Fruit fly (Drosophila melanogaster) whole organism, embryonic: ENCODE data around the gene CROT.

Experiments used
- C15 ChIP-seq: fragments of 200-800 bp; sonication (Bioruptor generic); IDR thresholded peaks from 3 replicates; pipeline ENCODE4 v1.3.6; 2022; ENCODE audit warnings: missing biosample characterization, missing genetic modification characterization
- CG10321 ChIP-seq: fragments of 200-800 bp; sonication (Bioruptor generic); IDR thresholded peaks from 2 replicates; pipeline ENCODE4 v1.3.6; 2022; ENCODE audit warnings: missing biosample characterization, missing genetic modification characterization
- CG10431 ChIP-seq: fragments of 200-800 bp; sonication (Bioruptor generic); optimal IDR thresholded peaks from 3 replicates; lab custom pipeline; 2018; ENCODE audit warnings: missing biosample characterization, mild to moderate bottlenecking, missing genetic modification characterization
- CG10654 ChIP-seq: fragments of 200-800 bp; sonication (Bioruptor generic); optimal IDR thresholded peaks from 2 replicates; lab custom pipeline; 2016; ENCODE audit warnings: missing biosample characterization, missing genetic modification characterization
- CG11093 ChIP-seq: fragments of 200-800 bp; sonication (Bioruptor generic); IDR thresholded peaks from 3 replicates; pipeline ENCODE4 v1.3.6; 2022; ENCODE audit warnings: missing biosample characterization, missing genetic modification characterization
- CG15514 ChIP-seq: fragments of 200-800 bp; sonication (Bioruptor generic); optimal IDR thresholded peaks from 3 replicates; lab custom pipeline; 2017; ENCODE audit warnings: missing biosample characterization, missing genetic modification characterization, mild to moderate bottlenecking, moderate library complexity, missing genetic modification reagents
- CG1602 ChIP-seq: fragments of 200-800 bp; sonication (Bioruptor generic); optimal IDR thresholded peaks from 3 replicates; lab custom pipeline; 2016; ENCODE audit warnings: missing biosample characterization, missing genetic modification characterization
- CG16815 ChIP-seq: fragments of 200-800 bp; sonication (Bioruptor generic); optimal IDR thresholded peaks from 3 replicates; lab custom pipeline; 2017; ENCODE audit warnings: missing biosample characterization, mild to moderate bottlenecking, missing genetic modification characterization
- CG33557 ChIP-seq: fragments of 200-800 bp; sonication (Bioruptor generic); optimal IDR thresholded peaks from 2 replicates; lab custom pipeline; 2019; ENCODE audit warnings: missing biosample characterization, mild to moderate bottlenecking, missing genetic modification characterization, moderate library complexity
- CG34224 ChIP-seq: fragments of 200-800 bp; sonication (Bioruptor generic); IDR thresholded peaks from 3 replicates; pipeline ENCODE4 v1.3.6; 2022; ENCODE audit warnings: missing biosample characterization, missing genetic modification characterization; ENCODE audit not compliant: partially characterized antibody
- CG4617 ChIP-seq: fragments of 200-800 bp; sonication (Bioruptor generic); optimal IDR thresholded peaks from 3 replicates; lab custom pipeline; 2016; ENCODE audit warnings: missing biosample characterization, missing genetic modification characterization, borderline replicate concordance
- CG4854 ChIP-seq: fragments of 200-800 bp; sonication (Bioruptor generic); optimal IDR thresholded peaks from 2 replicates; lab custom pipeline; 2016; ENCODE audit warnings: missing biosample characterization, missing genetic modification characterization, inconsistent platforms
- CG6175 ChIP-seq: fragments of 200-800 bp; sonication (Bioruptor generic); IDR thresholded peaks from 3 replicates; pipeline ENCODE4 v1.3.6; 2022; ENCODE audit warnings: missing biosample characterization, missing genetic modification characterization
- CG6791 ChIP-seq: fragments of 200-800 bp; sonication (Bioruptor generic); IDR thresholded peaks from 3 replicates; pipeline ENCODE4 v1.3.6; 2022; ENCODE audit warnings: missing biosample characterization, missing genetic modification characterization; ENCODE audit not compliant: partially characterized antibody
- CG8944 ChIP-seq: fragments of 200-800 bp; sonication (Bioruptor generic); optimal IDR thresholded peaks from 3 replicates; lab custom pipeline; 2016; ENCODE audit warnings: missing biosample characterization, missing genetic modification characterization
- CG9797 ChIP-seq: fragments of 200-800 bp; sonication (Bioruptor generic); optimal IDR thresholded peaks from 3 replicates; lab custom pipeline; 2018; ENCODE audit warnings: missing biosample characterization, mild to moderate bottlenecking, missing genetic modification characterization
- CTCF ChIP-seq: fragments of 200-800 bp; sonication (Bioruptor generic); optimal IDR thresholded peaks from 2 replicates; lab custom pipeline; 2017; ENCODE audit warnings: missing biosample characterization, mild to moderate bottlenecking, missing genetic modification characterization, moderate library complexity
- CkIIα-i1 ChIP-seq: fragments of 200-800 bp; sonication (Bioruptor generic); IDR thresholded peaks from 2 replicates; pipeline ENCODE4 v1.3.6; 2022; ENCODE audit warnings: missing biosample characterization, missing genetic modification characterization
- E2f2 ChIP-seq: fragments of 200-800 bp; sonication (Bioruptor generic); IDR thresholded peaks from 2 replicates; pipeline ENCODE4 v1.3.6; 2022; ENCODE audit warnings: missing biosample characterization, missing genetic modification characterization
- Hr39 ChIP-seq: fragments of >200 bp; optimal IDR thresholded peaks from 2 replicates; lab custom pipeline; 2017
- Hr51 ChIP-seq, 2 experiments: fragments of 200-800 bp; sonication (Bioruptor generic); optimal IDR thresholded peaks; 2 replicates in 1 of 2; 3 replicates in 1 of 2; lab custom pipeline; 2016 to 2018; ENCODE audit warnings: missing biosample characterization in 2 of 2, missing genetic modification characterization in 2 of 2, mild to moderate bottlenecking in 1 of 2, moderate library complexity in 1 of 2
- MBD-R2 ChIP-seq: fragments of 200-800 bp; sonication (Bioruptor generic); IDR thresholded peaks from 2 replicates; pipeline ENCODE4 v1.3.6; 2022; ENCODE audit warnings: missing biosample characterization, missing genetic modification characterization
- MESR4 ChIP-seq: fragments of 200-800 bp; sonication (Bioruptor generic); optimal IDR thresholded peaks from 2 replicates; lab custom pipeline; 2018; ENCODE audit warnings: missing biosample characterization, mild to moderate bottlenecking, missing genetic modification characterization, moderate library complexity
- Meics ChIP-seq: fragments of 200-800 bp; sonication (Bioruptor generic); optimal IDR thresholded peaks from 2 replicates; lab custom pipeline; 2017; ENCODE audit warnings: missing biosample characterization, mild to moderate bottlenecking, missing genetic modification characterization
- Myb ChIP-seq: fragments of 200-800 bp; sonication (Bioruptor generic); optimal IDR thresholded peaks from 2 replicates; lab custom pipeline; 2016; ENCODE audit warnings: missing biosample characterization, missing genetic modification characterization
- NFAT ChIP-seq: fragments of 200-800 bp; sonication (Bioruptor generic); IDR thresholded peaks from 2 replicates; pipeline ENCODE4 v1.3.6; 2022; ENCODE audit warnings: missing biosample characterization, missing genetic modification characterization
- Spps ChIP-seq: fragments of 200-800 bp; sonication (Bioruptor generic); optimal IDR thresholded peaks from 2 replicates; lab custom pipeline; 2018; ENCODE audit warnings: missing biosample characterization, mild to moderate bottlenecking, missing genetic modification characterization
- eyg ChIP-seq: fragments of 200-800 bp; sonication (Bioruptor generic); optimal IDR thresholded peaks from 3 replicates; lab custom pipeline; 2016; ENCODE audit warnings: missing biosample characterization, missing genetic modification characterization
- fd3F ChIP-seq: fragments of 200-800 bp; sonication (Bioruptor generic); optimal IDR thresholded peaks from 2 replicates; lab custom pipeline; 2018; ENCODE audit warnings: missing biosample characterization, mild to moderate bottlenecking, missing genetic modification characterization, moderate library complexity
- fru ChIP-seq: fragments of >200 bp; optimal IDR thresholded peaks from 2 replicates; lab custom pipeline; 2017
- gfzf ChIP-seq: fragments of 200-800 bp; sonication (Bioruptor generic); optimal IDR thresholded peaks from 2 replicates; lab custom pipeline; 2016; ENCODE audit warnings: missing biosample characterization, mild to moderate bottlenecking, missing genetic modification characterization, moderate library complexity
- kah ChIP-seq: fragments of 200-800 bp; sonication (Bioruptor generic); optimal IDR thresholded peaks from 2 replicates; lab custom pipeline; 2018; ENCODE audit warnings: missing biosample characterization, mild to moderate bottlenecking, missing genetic modification characterization
- kni ChIP-seq: fragments of 200-800 bp; sonication (Bioruptor generic); optimal IDR thresholded peaks from 3 replicates; lab custom pipeline; 2017; ENCODE audit warnings: mild to moderate bottlenecking, missing biosample characterization, missing genetic modification reagents, missing genetic modification characterization
- knrl ChIP-seq: fragments of 200-800 bp; sonication (Bioruptor generic); IDR thresholded peaks from 3 replicates; pipeline ENCODE4 v1.3.6; 2022; ENCODE audit warnings: missing biosample characterization, missing genetic modification characterization; ENCODE audit not compliant: partially characterized antibody
- odd ChIP-seq: fragments of 200-800 bp; sonication (Bioruptor generic); optimal IDR thresholded peaks from 2 replicates; lab custom pipeline; 2017; ENCODE audit warnings: missing biosample characterization, mild to moderate bottlenecking, missing genetic modification characterization
- phol ChIP-seq: fragments of 200-800 bp; sonication (Bioruptor generic); optimal IDR thresholded peaks from 3 replicates; lab custom pipeline; 2018; ENCODE audit warnings: missing biosample characterization, mild to moderate bottlenecking, missing genetic modification characterization, moderate library complexity
- pzg ChIP-seq: fragments of 200-800 bp; sonication (Bioruptor generic); optimal IDR thresholded peaks from 3 replicates; lab custom pipeline; 2018; ENCODE audit warnings: missing biosample characterization, mild to moderate bottlenecking, missing genetic modification characterization, moderate library complexity
- repo ChIP-seq: fragments of 200-800 bp; sonication (Bioruptor generic); optimal IDR thresholded peaks from 2 replicates; lab custom pipeline; 2016; ENCODE audit warnings: missing biosample characterization, missing genetic modification characterization
- sens ChIP-seq: fragments of 200-800 bp; sonication (Bioruptor generic); peaks from one replicate; lab custom pipeline; 2016; ENCODE audit warnings: missing biosample characterization, missing genetic modification characterization
- sens-2 ChIP-seq: fragments of 200-800 bp; sonication (Bioruptor generic); IDR thresholded peaks from 2 replicates; pipeline ENCODE4 v1.3.6; 2022; ENCODE audit warnings: missing biosample characterization, missing genetic modification characterization
- sim ChIP-seq: fragments of 200-800 bp; sonication (Bioruptor generic); IDR thresholded peaks from 2 replicates; pipeline ENCODE4 v1.3.6; 2022; ENCODE audit warnings: missing biosample characterization, missing genetic modification characterization
- sna ChIP-seq: fragments of 200-800 bp; sonication (Bioruptor generic); IDR thresholded peaks from 2 replicates; pipeline ENCODE4 v1.3.6; 2022; ENCODE audit warnings: missing biosample characterization, missing genetic modification characterization; ENCODE audit not compliant: partially characterized antibody
- sug ChIP-seq: fragments of 200-800 bp; optimal IDR thresholded peaks from 2 replicates; lab custom pipeline; 2019; ENCODE audit warnings: missing biosample characterization, mild to moderate bottlenecking, missing genetic modification characterization, moderate library complexity
- trh ChIP-seq: fragments of 200-800 bp; sonication (Bioruptor generic); optimal IDR thresholded peaks from 2 replicates; lab custom pipeline; 2016; ENCODE audit warnings: missing biosample characterization, missing genetic modification characterization
- z ChIP-seq: fragments of 200-800 bp; sonication (Bioruptor generic); IDR thresholded peaks from 3 replicates; pipeline ENCODE4 v1.3.6; 2022; ENCODE audit warnings: missing biosample characterization, missing genetic modification characterization
- zen ChIP-seq: fragments of 200-800 bp; sonication (Bioruptor generic); optimal IDR thresholded peaks from 3 replicates; lab custom pipeline; 2018; ENCODE audit warnings: missing biosample characterization, mild to moderate bottlenecking, missing genetic modification characterization, moderate library complexity

Gene CROT

dm6 chr3R:27695019-27695418 is 11.5 kb downstream of the CROT start, which contains the start of gene HSPBAP1 (continued):
- no peak for TF ChIP-seq CG6791 (GFP tag; lab: Robert Waterston, UW)
- peak; percentile 41 for TF ChIP-seq Myb
- TF ChIP-seq CG10321 (GFP tag; lab: Robert Waterston, UW), result no peak
- peak; percentile 0 for TF ChIP-seq CG15514 (GFP tag; lab: Kevin White, UChicago)
- no peak for TF ChIP-seq sna (GFP tag; lab: Robert Waterston, UW)
- no peak for TF ChIP-seq CG6175 (GFP tag; lab: Robert Waterston, UW)
- no peak for TF ChIP-seq C15
- TF ChIP-seq sens-2, result no peak
- no peak for TF ChIP-seq kah (GFP tag; lab: Kevin White, UChicago)
- no peak for TF ChIP-seq Meics (GFP tag; lab: Kevin White, UChicago)
- TF ChIP-seq CG34224 (GFP tag; lab: Robert Waterston, UW), result no peak
- no peak for TF ChIP-seq zen (tag; lab: Kevin White, UChicago)
- TF ChIP-seq E2f2, result peak; percentile 87
- TF ChIP-seq Hr39 (lab: Kevin White, UChicago), result no peak
- TF ChIP-seq kni (GFP tag; lab: Kevin White, UChicago), result no peak
- TF ChIP-seq CG4617 (GFP tag; lab: Kevin White, UChicago), result peak; percentile 42
- TF ChIP-seq fd3F, result no peak
- no peak for TF ChIP-seq knrl
- TF ChIP-seq repo (GFP tag; lab: Kevin White, UChicago), result no peak
- peak; percentile 33 for TF ChIP-seq MESR4 (GFP tag; lab: Kevin White, UChicago)
- TF ChIP-seq Spps (tag; lab: Kevin White, UChicago), result no peak
- no peak for TF ChIP-seq CkIIα-i1 (GFP tag; lab: Robert Waterston, UW)
- TF ChIP-seq sug (tag; lab: Kevin White, UChicago), result no peak
- no peak for TF ChIP-seq sim (GFP tag; lab: Robert Waterston, UW)
- no peak for TF ChIP-seq NFAT
- TF ChIP-seq CG11093 (GFP tag; lab: Robert Waterston, UW), result no peak
- TF ChIP-seq sens, result no peak
- TF ChIP-seq odd (GFP tag; lab: Kevin White, UChicago), result no peak
- TF ChIP-seq CG1602 (GFP tag; lab: Kevin White, UChicago), result no peak
- TF ChIP-seq z (GFP tag; lab: Robert Waterston, UW), result no peak
- peak; percentile 46; the same call in 1 of the 2 replicates for TF ChIP-seq MBD-R2 (GFP tag; lab: Robert Waterston, UW)
- no peak for TF ChIP-seq fru (lab: Kevin White, UChicago)
- no peak for TF ChIP-seq CG4854 (GFP tag; lab: Kevin White, UChicago)
- TF ChIP-seq trh (GFP tag; lab: Kevin White, UChicago), result no peak
- TF ChIP-seq CG10431 (GFP tag; lab: Kevin White, UChicago), result no peak
- no peak for TF ChIP-seq CG10654 (GFP tag; lab: Kevin White, UChicago)
- peak; percentile 58 for TF ChIP-seq CG9797 (GFP tag; lab: Kevin White, UChicago)
- no peak for TF ChIP-seq CG33557 (GFP tag; lab: Kevin White, UChicago)
- peak; percentile 38 for TF ChIP-seq pzg (GFP tag; lab: Kevin White, UChicago)
- TF ChIP-seq Hr51 (GFP tag; optimal IDR thresholded peaks at IDR 0.05; lab: Kevin White, UChicago), result no peak
- TF ChIP-seq phol (tag; lab: Kevin White, UChicago), result no peak
- TF ChIP-seq eyg (GFP tag; lab: Kevin White, UChicago), result no peak
- TF ChIP-seq CG8944 (GFP tag; lab: Kevin White, UChicago), result no peak
- TF ChIP-seq CG16815 (GFP tag; lab: Kevin White, UChicago), result no peak
- no peak for TF ChIP-seq CTCF (GFP tag; lab: Kevin White, UChicago)
- TF ChIP-seq gfzf (GFP tag; lab: Kevin White, UChicago), result peak; percentile 67
